Worm (Caenorhabditis elegans): ENCODE results near the gene Y105C5A.1285.

DNA sequence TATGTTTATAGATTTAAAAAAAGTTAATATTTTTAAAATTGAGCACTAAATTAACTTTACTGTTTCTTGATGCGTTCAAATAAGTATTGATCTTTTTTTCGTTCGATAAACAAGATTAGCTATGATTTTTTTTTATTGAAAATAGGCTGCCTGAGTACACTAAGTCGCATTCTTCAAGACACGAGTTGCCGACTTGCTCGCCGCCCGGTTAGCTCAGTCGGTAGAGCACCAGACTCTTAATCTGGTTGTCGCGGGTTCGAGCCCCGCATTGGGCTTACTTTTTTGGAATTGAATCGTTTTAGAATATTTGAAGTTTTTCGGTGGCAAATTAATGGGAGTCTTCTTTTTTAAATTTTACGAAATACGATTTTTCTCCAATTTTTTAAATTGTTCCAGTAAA, 41.0 kb downstream of the Y105C5A.1285 start:
- no peak for TF ChIP-seq unc-39 (tag; optimal IDR thresholded peaks at IDR 0.05)
- TF ChIP-seq skn-1 (tag; optimal IDR thresholded peaks at IDR 0.05), result no peak
- no peak for TF ChIP-seq F13H6.1 (tag; optimal IDR thresholded peaks at IDR 0.05)
- TF ChIP-seq nhr-11 (tag; optimal IDR thresholded peaks at IDR 0.05), result no peak
- TF ChIP-seq lin-39 (tag; optimal IDR thresholded peaks at IDR 0.05), result no peak
- TF ChIP-seq fos-1 (tag; optimal IDR thresholded peaks at IDR 0.05), result no peak
